Worm (Caenorhabditis elegans) whole organism, L4 larva: Measurements from ENCODE around the gene R144.3.

Source experiments
- D1046.2 ChIP-seq: fragments of 200-800 bp; sonication (Bioruptor generic); IDR thresholded peaks from 2 replicates; pipeline ENCODE4 v1.3.6; 2022; ENCODE audit warnings: missing genetic modification characterization, missing compliant biosample characterization
- F37D6.2 ChIP-seq: sonication (generic microtip); optimal IDR thresholded peaks from 2 replicates; lab custom pipeline; 2016; ENCODE audit warnings: mild to moderate bottlenecking, missing genetic modification characterization, missing compliant biosample characterization
- T20F7.1 ChIP-seq: fragments of 200-800 bp; sonication (Bioruptor generic); optimal IDR thresholded peaks from 2 replicates; lab custom pipeline; 2018; ENCODE audit warnings: mild to moderate bottlenecking, missing genetic modification characterization, missing compliant biosample characterization
- T26A8.4 ChIP-seq: fragments of 200-800 bp; sonication (Bioruptor generic); IDR thresholded peaks from 2 replicates; pipeline ENCODE4 v1.3.6; 2022; ENCODE audit warnings: missing genetic modification characterization, missing compliant biosample characterization
- Y48G9A.11 ChIP-seq: fragments of 200-800 bp; sonication (Bioruptor generic); IDR thresholded peaks from 2 replicates; pipeline ENCODE4 v1.3.6; 2022; ENCODE audit warnings: missing genetic modification reagents, missing genetic modification characterization, missing compliant biosample characterization
- Y5F2A.4 ChIP-seq: fragments of 200-800 bp; sonication (Bioruptor generic); optimal IDR thresholded peaks from 2 replicates; lab custom pipeline; 2018; ENCODE audit warnings: mild to moderate bottlenecking, missing genetic modification characterization, missing compliant biosample characterization
- Y75B8A.6 ChIP-seq: fragments of 200-800 bp; sonication (Bioruptor generic); IDR thresholded peaks from 2 replicates; pipeline ENCODE4 v1.3.6; 2022; ENCODE audit warnings: missing genetic modification reagents, missing genetic modification characterization, missing compliant biosample characterization
- ZK337.2 ChIP-seq: fragments of 200-800 bp; sonication (Bioruptor generic); IDR thresholded peaks from 2 replicates; pipeline ENCODE4 v1.3.6; 2022; ENCODE audit warnings: missing genetic modification reagents, missing genetic modification characterization, missing compliant biosample characterization
- aha-1 ChIP-seq: fragments of 150-350 bp; peaks from one replicate; lab custom pipeline; 2014; ENCODE audit warnings: missing biosample characterization, missing genetic modification characterization
- aly-2 ChIP-seq: sonication (generic microtip); optimal IDR thresholded peaks from 2 replicates; lab custom pipeline; 2018; ENCODE audit warnings: missing biosample characterization, missing genetic modification characterization
- ceh-20 ChIP-seq: fragments of 200-800 bp; sonication (Bioruptor generic); IDR thresholded peaks from 2 replicates; pipeline ENCODE4 v1.3.6; 2022; ENCODE audit warnings: missing genetic modification reagents, missing genetic modification characterization, missing compliant biosample characterization
- ceh-28 ChIP-seq: fragments of 150-350 bp; optimal IDR thresholded peaks from 2 replicates; lab custom pipeline; 2014; ENCODE audit warnings: missing biosample characterization, missing genetic modification reagents, missing genetic modification characterization
- ceh-32 ChIP-seq: sonication (generic microtip); optimal IDR thresholded peaks from 2 replicates; lab custom pipeline; 2016; ENCODE audit warnings: mild to moderate bottlenecking, missing genetic modification characterization, missing compliant biosample characterization; ENCODE audit not compliant: poor library complexity
- ceh-44 ChIP-seq: fragments of 200-800 bp; sonication (Bioruptor generic); IDR thresholded peaks from 2 replicates; pipeline ENCODE4 v1.3.6; 2022; ENCODE audit warnings: missing genetic modification reagents, missing genetic modification characterization, missing compliant biosample characterization
- ctbp-1 ChIP-seq: fragments of 200-800 bp; sonication (Bioruptor generic); IDR thresholded peaks from 2 replicates; pipeline ENCODE4 v1.3.6; 2022; ENCODE audit warnings: missing genetic modification reagents, missing genetic modification characterization, missing compliant biosample characterization
- daf-12 ChIP-seq: fragments of 150-350 bp; optimal IDR thresholded peaks from 2 replicates; lab custom pipeline; 2014; ENCODE audit warnings: missing biosample characterization, missing genetic modification reagents, missing genetic modification characterization
- daf-19 ChIP-seq: fragments of 200-800 bp; sonication (Bioruptor generic); conservative IDR thresholded peaks from 2 replicates; pipeline ENCODE4 v1.3.6; 2022; ENCODE audit warnings: missing genetic modification characterization, missing compliant biosample characterization
- dmd-6 ChIP-seq: fragments of 200-800 bp; sonication (Bioruptor generic); IDR thresholded peaks from 2 replicates; pipeline ENCODE4 v1.3.6; 2022; ENCODE audit warnings: missing genetic modification reagents, missing genetic modification characterization, missing compliant biosample characterization
- duxl-1 ChIP-seq: sonication (generic microtip); optimal IDR thresholded peaks from 2 replicates; lab custom pipeline; 2016; ENCODE audit warnings: mild to moderate bottlenecking, missing genetic modification characterization, moderate library complexity, missing compliant biosample characterization; ENCODE audit not compliant: poor library complexity
- hif-1 ChIP-seq, 2 experiments: sonication (generic microtip); optimal IDR thresholded peaks; 2 replicates each; lab custom pipeline; 2016 to 2017; ENCODE audit warnings: missing compliant biosample characterization in 2 of 2, missing genetic modification characterization in 2 of 2, missing genetic modification reagents in 2 of 2, missing genotype in 2 of 2, mild to moderate bottlenecking in 1 of 2
- hlh-11 ChIP-seq: fragments of 200-800 bp; sonication (Bioruptor generic); optimal IDR thresholded peaks from 2 replicates; lab custom pipeline; 2018; ENCODE audit warnings: mild to moderate bottlenecking, missing genetic modification characterization, missing compliant biosample characterization
- hlh-30 ChIP-seq: sonication (generic microtip); optimal IDR thresholded peaks from 2 replicates; lab custom pipeline; 2017; ENCODE audit warnings: antibody characterized with exemption, mild to moderate bottlenecking, missing genetic modification characterization, missing compliant biosample characterization; ENCODE audit not compliant: insufficient read depth
- hmg-1.1 ChIP-seq: fragments of 200-800 bp; sonication (Bioruptor generic); IDR thresholded peaks from 2 replicates; pipeline ENCODE4 v1.3.6; 2022; ENCODE audit warnings: missing genetic modification reagents, missing genetic modification characterization, missing compliant biosample characterization
- lin-1 ChIP-seq: fragments of 200-800 bp; sonication (Bioruptor generic); IDR thresholded peaks from 2 replicates; pipeline ENCODE4 v1.3.6; 2022; ENCODE audit warnings: missing genetic modification reagents, missing genetic modification characterization, missing compliant biosample characterization
- lin-29 ChIP-seq: fragments of 200-800 bp; sonication (Bioruptor generic); IDR thresholded peaks from 2 replicates; pipeline ENCODE4 v1.3.6; 2022; ENCODE audit warnings: missing genetic modification reagents, missing genetic modification characterization, missing compliant biosample characterization
- lin-38 ChIP-seq: fragments of 200-800 bp; sonication (Bioruptor generic); IDR thresholded peaks from 2 replicates; pipeline ENCODE4 v1.3.6; 2022; ENCODE audit warnings: missing genetic modification reagents, missing genetic modification characterization, missing compliant biosample characterization
- madf-9 ChIP-seq: fragments of 200-800 bp; sonication (Bioruptor generic); conservative IDR thresholded peaks from 2 replicates; pipeline ENCODE4 v1.3.6; 2022; ENCODE audit warnings: missing genetic modification reagents, missing genetic modification characterization, missing compliant biosample characterization
- mdl-1 ChIP-seq, 2 experiments: fragments of 150-350 bp in 1 of 2; sonication (generic microtip) in 1 of 2; optimal IDR thresholded peaks; 2 replicates each; lab custom pipeline; 2014 to 2017; ENCODE audit warnings: missing biosample characterization in 2 of 2, missing genetic modification characterization in 2 of 2
- mep-1 ChIP-seq: fragments of 150-350 bp; sonication (generic microtip); optimal IDR thresholded peaks from 3 replicates; lab custom pipeline; 2014; ENCODE audit warnings: missing biosample characterization, missing genetic modification characterization
- mxl-3 ChIP-seq: fragments of 200-800 bp; sonication (Bioruptor generic); optimal IDR thresholded peaks from 2 replicates; lab custom pipeline; 2018; ENCODE audit warnings: mild to moderate bottlenecking, missing genetic modification characterization, missing compliant biosample characterization
- nhr-102 ChIP-seq: sonication (generic microtip); optimal IDR thresholded peaks from 2 replicates; lab custom pipeline; 2016; ENCODE audit warnings: mild to moderate bottlenecking, missing genetic modification characterization, moderate library complexity, missing compliant biosample characterization
- nhr-11 ChIP-seq: fragments of 150-350 bp; optimal IDR thresholded peaks from 2 replicates; lab custom pipeline; 2014; ENCODE audit warnings: missing biosample characterization, missing genetic modification characterization
- nhr-237 ChIP-seq: sonication (generic microtip); optimal IDR thresholded peaks from 2 replicates; lab custom pipeline; 2017; ENCODE audit warnings: missing biosample characterization, missing genetic modification characterization
- nhr-48 ChIP-seq: sonication (generic microtip); optimal IDR thresholded peaks from 2 replicates; lab custom pipeline; 2016; ENCODE audit warnings: mild to moderate bottlenecking, missing genetic modification characterization, missing compliant biosample characterization
- nhr-6 ChIP-seq: fragments of 150-350 bp; optimal IDR thresholded peaks from 2 replicates; lab custom pipeline; 2014; ENCODE audit warnings: missing biosample characterization, missing genetic modification characterization
- php-3 ChIP-seq: fragments of 200-800 bp; sonication (Bioruptor generic); IDR thresholded peaks from 2 replicates; pipeline ENCODE4 v1.3.6; 2022; ENCODE audit warnings: missing genetic modification reagents, missing genetic modification characterization, missing compliant biosample characterization
- sdz-12 ChIP-seq: fragments of 200-800 bp; sonication (Bioruptor generic); optimal IDR thresholded peaks from 2 replicates; lab custom pipeline; 2018; ENCODE audit warnings: mild to moderate bottlenecking, missing genetic modification characterization, missing compliant biosample characterization
- snpc-1.2 ChIP-seq: fragments of 200-800 bp; sonication (Bioruptor generic); IDR thresholded peaks from 2 replicates; pipeline ENCODE4 v1.3.6; 2022; ENCODE audit warnings: missing genetic modification reagents, missing genetic modification characterization, missing compliant biosample characterization
- unc-62 ChIP-seq, 3 experiments: fragments of 150-350 bp in 1 of 3; sonication (generic microtip); optimal IDR thresholded peaks in 2 of 3; peaks in 1 of 3; 1 replicate in 1 of 3; 2 replicates in 2 of 3; lab custom pipeline; 2014 to 2017; ENCODE audit warnings: missing biosample characterization in 3 of 3, missing genetic modification characterization in 3 of 3, missing genetic modification reagents in 3 of 3, missing genotype in 1 of 3
- zfp-2 ChIP-seq: sonication (generic microtip); optimal IDR thresholded peaks from 2 replicates; lab custom pipeline; 2016; ENCODE audit warnings: mild to moderate bottlenecking, missing genetic modification characterization, missing compliant biosample characterization
- ztf-11 ChIP-seq: fragments of 150-350 bp; optimal IDR thresholded peaks from 2 replicates; lab custom pipeline; 2014; ENCODE audit warnings: missing biosample characterization, missing genetic modification characterization
- ztf-7 ChIP-seq: fragments of 150-350 bp; optimal IDR thresholded peaks from 2 replicates; lab custom pipeline; 2014; ENCODE audit warnings: missing biosample characterization, missing genetic modification characterization

The R144.3 gene

ce11 chrIII:5025136-5025629 is 3.4 kb downstream of the R144.3 start (continued):
- no peak for TF ChIP-seq daf-19 (GFP tag; lab: Robert Waterston, UW)
- TF ChIP-seq nhr-48 (tag; lab: Kevin White, UChicago): no peak
- TF ChIP-seq madf-9 (GFP tag; lab: Robert Waterston, UW): peak; percentile 65
- no peak for TF ChIP-seq ceh-28
- TF ChIP-seq T20F7.1 (GFP tag; lab: Kevin White, UChicago): peak; percentile 62
- TF ChIP-seq php-3 (GFP tag; lab: Robert Waterston, UW): 0 out of 2 replicates have a peak, but pooled peaks have one; percentile 11
- no peak for TF ChIP-seq ztf-7 (tag; lab: Kevin White, UChicago)
- no peak for TF ChIP-seq hlh-30
- no peak for TF ChIP-seq Y5F2A.4 (GFP tag; lab: Kevin White, UChicago)
- TF ChIP-seq ceh-32 (tag; lab: Kevin White, UChicago): no peak
- peak; percentile 49 for TF ChIP-seq dmd-6 (GFP tag; lab: Robert Waterston, UW)
- peak in 1 of 2 experiments; percentile 43 for TF ChIP-seq hif-1 (tag; optimal IDR thresholded peaks at IDR 0.05; lab: Kevin White, UChicago)
- peak; percentile 79; the same call in 1 of the 2 replicates for TF ChIP-seq Y75B8A.6 (GFP tag; lab: Robert Waterston, UW)

ce11 chrIII:5026366-5026765 is 4.6 kb downstream of the R144.3 start:
- peak; percentile 53 for TF ChIP-seq aha-1 (tag; lab: Kevin White, UChicago)
- TF ChIP-seq unc-62 (GFP tag; optimal IDR thresholded peaks at IDR 0.05 in 1 of 2; lab: Kevin White, UChicago): peak in 1 of 2 experiments; percentile 60
- no peak for TF ChIP-seq unc-62 (tag; optimal IDR thresholded peaks at IDR 0.05; lab: Kevin White, UChicago)
- no peak for TF ChIP-seq ceh-28

- 0 out of 2 replicates have a peak, but pooled peaks have one; percentile 11 for TF ChIP-seq lin-38 (GFP tag; lab: Robert Waterston, UW)
- TF ChIP-seq nhr-237 (tag; lab: Kevin White, UChicago): no peak
- peak; percentile 78 for TF ChIP-seq aha-1 (tag; lab: Kevin White, UChicago)
- no peak for TF ChIP-seq F37D6.2 (tag; lab: Kevin White, UChicago)
- peak; percentile 49; the same call in 1 of the 2 replicates for TF ChIP-seq T26A8.4 (GFP tag; lab: Robert Waterston, UW)
- TF ChIP-seq nhr-11: no peak
- TF ChIP-seq daf-12: no peak
- TF ChIP-seq, all 104 proteins: peak for 3
Observed at ce11 chrIII:5027219-5027618, 5.4 kb downstream of the R144.3 start.

- TF ChIP-seq ceh-44 (GFP tag; lab: Robert Waterston, UW): no peak
- TF ChIP-seq duxl-1 (tag; lab: Kevin White, UChicago): no peak
- no peak for TF ChIP-seq aly-2 (tag; lab: Kevin White, UChicago)
- no peak for TF ChIP-seq ztf-11 (tag; lab: Kevin White, UChicago)
- no peak for TF ChIP-seq lin-29 (GFP tag; lab: Robert Waterston, UW)
- TF ChIP-seq nhr-102 (tag; lab: Kevin White, UChicago): no peak
- TF ChIP-seq ctbp-1 (GFP tag; lab: Robert Waterston, UW): no peak
- TF ChIP-seq nhr-6: no peak
Observed at ce11 chrIII:5030629-5031028, 8.8 kb downstream of the R144.3 start, which contains the start of gene klp-6. Gene klp-6 (plus strand): TSS chrIII:5030929.

ce11 chrIII:5031375-5031836 is 9.6 kb downstream of the R144.3 start:
- peak; percentile 81; the same call in 1 of the 2 replicates for TF ChIP-seq snpc-1.2
- TF ChIP-seq zfp-2: peak; percentile 35
- peak; percentile 86 for TF ChIP-seq sdz-12 (GFP tag; lab: Kevin White, UChicago)
- peak in 1 of 2 experiments; percentile 70 for TF ChIP-seq mdl-1 (tag; optimal IDR thresholded peaks at IDR 0.05; lab: Kevin White, UChicago)
- TF ChIP-seq mep-1: peak; percentile 85
- peak; percentile 58; the same call in 1 of the 2 replicates for TF ChIP-seq ZK337.2 (GFP tag; lab: Robert Waterston, UW)
- peak; percentile 76 for TF ChIP-seq hlh-11 (tag; lab: Kevin White, UChicago)
- peak; percentile 71 for TF ChIP-seq lin-1
- TF ChIP-seq D1046.2: 0 out of 2 replicates have a peak, but pooled peaks have one; percentile 52
- peak; percentile 65 for TF ChIP-seq hlh-30
- TF ChIP-seq ceh-20: peak; percentile 86
- peak; percentile 84 for TF ChIP-seq F37D6.2 (tag; lab: Kevin White, UChicago)
- TF ChIP-seq mxl-3: peak; percentile 91
- peak; percentile 68; the same call in 1 of the 2 replicates for TF ChIP-seq Y48G9A.11 (GFP tag; lab: Robert Waterston, UW)
- TF ChIP-seq hmg-1.1 (GFP tag; lab: Robert Waterston, UW): peak; percentile 97
- peak; percentile 69 for TF ChIP-seq php-3 (GFP tag; lab: Robert Waterston, UW)
